Worm (Caenorhabditis elegans) whole organism, mixed stage, embryonic: ENCODE measurements around the gene mdt-17.
A peak's percentile ranks its signal among the peaks of the same experiment; 100 is the strongest.

ENCODE experiments used
- M03D4.4 ChIP-seq: sonication (generic microtip); optimal IDR thresholded peaks from 2 replicates; lab custom pipeline; 2017; ENCODE audit warnings: mild to moderate bottlenecking, missing genetic modification characterization, missing compliant biosample characterization
- bed-3 ChIP-seq: fragments of 200-800 bp; sonication (Bioruptor generic); optimal IDR thresholded peaks from 3 replicates; lab custom pipeline; 2018; ENCODE audit warnings: mild to moderate bottlenecking, missing genetic modification characterization, moderate library complexity, missing compliant biosample characterization
- blmp-1 ChIP-seq: fragments of 150-350 bp; optimal IDR thresholded peaks from 2 replicates; lab custom pipeline; 2014; ENCODE audit warnings: missing biosample characterization, missing genetic modification characterization
- ceh-39 ChIP-seq: fragments of 150-350 bp; optimal IDR thresholded peaks from 2 replicates; lab custom pipeline; 2014; ENCODE audit warnings: missing biosample characterization, missing genetic modification characterization
- ceh-43 ChIP-seq: fragments of 200-800 bp; sonication (Bioruptor generic); optimal IDR thresholded peaks from 2 replicates; lab custom pipeline; 2018; ENCODE audit warnings: mild to moderate bottlenecking, missing genetic modification characterization, moderate library complexity, missing compliant biosample characterization
- ceh-83 ChIP-seq: fragments of 200-800 bp; sonication (Bioruptor generic); optimal IDR thresholded peaks from 2 replicates; lab custom pipeline; 2018; ENCODE audit warnings: mild to moderate bottlenecking, missing genetic modification characterization, missing compliant biosample characterization
- ces-1 ChIP-seq: fragments of 150-350 bp; optimal IDR thresholded peaks from 2 replicates; lab custom pipeline; 2014; ENCODE audit warnings: missing biosample characterization, missing genetic modification reagents, missing genetic modification characterization
- cnd-1 ChIP-seq: fragments of 200-800 bp; sonication (Bioruptor generic); optimal IDR thresholded peaks from 2 replicates; lab custom pipeline; 2018; ENCODE audit warnings: mild to moderate bottlenecking, missing genetic modification characterization, missing compliant biosample characterization
- drap-1 ChIP-seq: fragments of 200-800 bp; sonication (Bioruptor generic); optimal IDR thresholded peaks from 3 replicates; lab custom pipeline; 2018; ENCODE audit warnings: mild to moderate bottlenecking, missing genetic modification characterization, missing compliant biosample characterization
- elt-1 ChIP-seq: sonication (generic microtip); optimal IDR thresholded peaks from 2 replicates; lab custom pipeline; 2017; ENCODE audit warnings: missing genetic modification characterization, mild to moderate bottlenecking, missing compliant biosample characterization, antibody characterized with exemption, moderate library complexity, borderline replicate concordance; ENCODE audit not compliant: insufficient read depth
- elt-3 ChIP-seq: fragments of 150-350 bp; optimal IDR thresholded peaks from 2 replicates; lab custom pipeline; 2014; ENCODE audit warnings: missing biosample characterization, missing genetic modification characterization
- flh-1 ChIP-seq: fragments of 200-800 bp; sonication (Bioruptor generic); optimal IDR thresholded peaks from 2 replicates; lab custom pipeline; 2018; ENCODE audit warnings: mild to moderate bottlenecking, missing genetic modification characterization, moderate library complexity, missing compliant biosample characterization
- ham-2 ChIP-seq: fragments of 200-800 bp; sonication (Bioruptor generic); optimal IDR thresholded peaks from 2 replicates; lab custom pipeline; 2018; ENCODE audit warnings: mild to moderate bottlenecking, missing genetic modification characterization, missing compliant biosample characterization
- hlh-1 ChIP-seq: fragments of 150-350 bp; optimal IDR thresholded peaks from 2 replicates; lab custom pipeline; 2014; ENCODE audit warnings: missing biosample characterization, missing genetic modification reagents, missing genetic modification characterization
- lin-13 ChIP-seq: fragments of 150-350 bp; optimal IDR thresholded peaks from 2 replicates; lab custom pipeline; 2014; ENCODE audit warnings: missing biosample characterization, missing genetic modification characterization
- lin-32 ChIP-seq: fragments of 200-800 bp; sonication (Bioruptor generic); optimal IDR thresholded peaks from 2 replicates; lab custom pipeline; 2018; ENCODE audit warnings: mild to moderate bottlenecking, missing genetic modification characterization, missing compliant biosample characterization
- lsy-2 ChIP-seq: fragments of 150-350 bp; optimal IDR thresholded peaks from 2 replicates; lab custom pipeline; 2014; ENCODE audit warnings: missing biosample characterization, missing genetic modification characterization
- mab-5 ChIP-seq: fragments of 150-350 bp; optimal IDR thresholded peaks from 2 replicates; lab custom pipeline; 2014; ENCODE audit warnings: missing biosample characterization, missing genetic modification characterization
- mep-1 ChIP-seq: fragments of 150-350 bp; optimal IDR thresholded peaks from 2 replicates; lab custom pipeline; 2017; ENCODE audit warnings: missing biosample characterization, missing genetic modification reagents, missing genetic modification characterization, inconsistent platforms
- mls-2 ChIP-seq: sonication (generic microtip); optimal IDR thresholded peaks from 2 replicates; lab custom pipeline; 2016; ENCODE audit warnings: mild to moderate bottlenecking, missing genetic modification characterization, moderate library complexity, missing compliant biosample characterization
- nhr-12 ChIP-seq: fragments of 150-350 bp; optimal IDR thresholded peaks from 2 replicates; lab custom pipeline; 2014; ENCODE audit warnings: missing biosample characterization, missing genetic modification characterization
- nhr-2 ChIP-seq: fragments of 150-350 bp; optimal IDR thresholded peaks from 2 replicates; lab custom pipeline; 2014; ENCODE audit warnings: missing biosample characterization, missing genetic modification characterization
- nhr-237 ChIP-seq: fragments of 150-350 bp; optimal IDR thresholded peaks from 2 replicates; lab custom pipeline; 2014; ENCODE audit warnings: missing biosample characterization, missing genetic modification characterization
- nhr-28 ChIP-seq: fragments of 150-350 bp; optimal IDR thresholded peaks from 2 replicates; lab custom pipeline; 2014; ENCODE audit warnings: missing biosample characterization, missing genetic modification characterization
- nhr-76 ChIP-seq: sonication (generic microtip); optimal IDR thresholded peaks from 2 replicates; lab custom pipeline; 2017; ENCODE audit warnings: missing biosample characterization, missing genetic modification characterization
- pha-4 ChIP-seq: fragments of 150-350 bp; optimal IDR thresholded peaks from 2 replicates; lab custom pipeline; 2018; ENCODE audit warnings: missing biosample characterization, missing genetic modification reagents, missing genetic modification characterization
- sem-2 ChIP-seq: fragments of 200-800 bp; sonication (Bioruptor generic); optimal IDR thresholded peaks from 2 replicates; lab custom pipeline; 2018; ENCODE audit warnings: mild to moderate bottlenecking, missing genetic modification characterization, missing compliant biosample characterization
- snpc-4 ChIP-seq: fragments of 150-350 bp; optimal IDR thresholded peaks from 2 replicates; lab custom pipeline; 2014; ENCODE audit warnings: missing biosample characterization, missing genetic modification characterization
- sptf-1 ChIP-seq: sonication (generic microtip); optimal IDR thresholded peaks from 2 replicates; lab custom pipeline; 2017; ENCODE audit warnings: mild to moderate bottlenecking, missing genetic modification characterization, moderate library complexity, missing compliant biosample characterization
- tbx-8 ChIP-seq: fragments of 200-800 bp; sonication (Bioruptor generic); optimal IDR thresholded peaks from 2 replicates; lab custom pipeline; 2018; ENCODE audit warnings: mild to moderate bottlenecking, missing genetic modification characterization, moderate library complexity, missing compliant biosample characterization
- unc-120 ChIP-seq: sonication (generic microtip); optimal IDR thresholded peaks from 2 replicates; lab custom pipeline; 2017; ENCODE audit warnings: missing genetic modification characterization, missing compliant biosample characterization; ENCODE audit not compliant: poor library complexity, severe bottlenecking
- unc-39 ChIP-seq: fragments of 150-350 bp; optimal IDR thresholded peaks from 2 replicates; lab custom pipeline; 2014; ENCODE audit warnings: missing biosample characterization, missing genetic modification characterization
- unc-62 ChIP-seq: fragments of 150-350 bp; optimal IDR thresholded peaks from 2 replicates; lab custom pipeline; 2014; ENCODE audit warnings: missing biosample characterization, missing genetic modification reagents, missing genetic modification characterization
- zip-8 ChIP-seq: fragments of 150-350 bp; optimal IDR thresholded peaks from 2 replicates; lab custom pipeline; 2014; ENCODE audit warnings: missing biosample characterization, missing genetic modification characterization
- ztf-11 ChIP-seq: fragments of 150-350 bp; optimal IDR thresholded peaks from 2 replicates; lab custom pipeline; 2014; ENCODE audit warnings: missing biosample characterization, missing genetic modification characterization

mdt-17 gene

ce11 chrV:20279309-20279708 is 12.3 kb upstream of the mdt-17 start:
- no peak for TF ChIP-seq bed-3

ce11 chrV:20276923-20277322 is 9.9 kb upstream of the mdt-17 start:
- no peak for TF ChIP-seq ces-1 (GFP tag; lab: Kevin White, UChicago)
- no peak for TF ChIP-seq ztf-11
- no peak for TF ChIP-seq ceh-39 (tag; lab: Kevin White, UChicago)
- TF ChIP-seq elt-3 (tag; lab: Kevin White, UChicago) = no peak
- no peak for TF ChIP-seq mls-2 (tag; lab: Kevin White, UChicago)
- no peak for TF ChIP-seq mab-5 (tag; lab: Kevin White, UChicago)
- TF ChIP-seq lin-13 (tag; lab: Kevin White, UChicago) = no peak
- TF ChIP-seq snpc-4 (tag; lab: Kevin White, UChicago) = no peak
- TF ChIP-seq tbx-8 (GFP tag; lab: Kevin White, UChicago) = no peak
- no peak for TF ChIP-seq flh-1 (GFP tag; lab: Kevin White, UChicago)
- TF ChIP-seq nhr-76 (tag; lab: Kevin White, UChicago) = no peak
- TF ChIP-seq sptf-1 (tag; lab: Kevin White, UChicago) = no peak
- no peak for TF ChIP-seq lin-32 (GFP tag; lab: Kevin White, UChicago)
- TF ChIP-seq zip-8 = no peak
- TF ChIP-seq nhr-28 = no peak
- no peak for TF ChIP-seq nhr-2

ce11 chrV:20269661-20270137 is 2.7 kb upstream of the mdt-17 start, which contains the start of the genes prmt-1 and cdkr-3:
TSS of gene prmt-1 (minus strand) at chrV:20269711.
TSS of gene cdkr-3 (plus strand) at chrV:20270107.
- peak; percentile 61 for TF ChIP-seq ces-1 (GFP tag; lab: Kevin White, UChicago)
- TF ChIP-seq lin-32 (GFP tag; lab: Kevin White, UChicago) = no peak
- TF ChIP-seq pha-4 = no peak
- peak; percentile 20 for TF ChIP-seq nhr-237 (tag; lab: Kevin White, UChicago)
- TF ChIP-seq lsy-2 (tag; lab: Kevin White, UChicago) = peak; percentile 47
- peak; percentile 4 for TF ChIP-seq ceh-43 (GFP tag; lab: Kevin White, UChicago)
- no peak for TF ChIP-seq nhr-12 (tag; lab: Kevin White, UChicago)
- TF ChIP-seq hlh-1 = no peak
- TF ChIP-seq mep-1 (tag; lab: Kevin White, UChicago) = peak; percentile 77
- no peak for TF ChIP-seq unc-39 (tag; lab: Kevin White, UChicago)

ce11 chrV:20249438-20250120 is 17.5 kb downstream of the mdt-17 start, which contains the start of gene swsn-1:
TSS of gene swsn-1 (minus strand) at chrV:20249488.
- TF ChIP-seq M03D4.4 (tag; lab: Kevin White, UChicago) = no peak
- no peak for TF ChIP-seq drap-1 (GFP tag; lab: Kevin White, UChicago)
- TF ChIP-seq blmp-1 (tag; lab: Kevin White, UChicago) = no peak
- no peak for TF ChIP-seq elt-1
- TF ChIP-seq cnd-1 (tag; lab: Kevin White, UChicago) = peak; percentile 70
- no peak for TF ChIP-seq sptf-1 (tag; lab: Kevin White, UChicago)
- peak; percentile 38 for TF ChIP-seq mep-1 (tag; lab: Kevin White, UChicago)
- TF ChIP-seq ces-1 (GFP tag; lab: Kevin White, UChicago) = peak; percentile 56
- no peak for TF ChIP-seq mab-5 (tag; lab: Kevin White, UChicago)
- TF ChIP-seq unc-39 (tag; lab: Kevin White, UChicago) = no peak
- peak; percentile 65 for TF ChIP-seq lin-32 (GFP tag; lab: Kevin White, UChicago)
- no peak for TF ChIP-seq ham-2 (GFP tag; lab: Kevin White, UChicago)
- no peak for TF ChIP-seq snpc-4 (tag; lab: Kevin White, UChicago)
- TF ChIP-seq unc-62 = no peak
- peak; percentile 4 for TF ChIP-seq lsy-2 (tag; lab: Kevin White, UChicago)
- no peak for TF ChIP-seq bed-3
- TF ChIP-seq ztf-11 = no peak
- no peak for TF ChIP-seq nhr-2
- TF ChIP-seq flh-1 (GFP tag; lab: Kevin White, UChicago) = no peak
- TF ChIP-seq hlh-1 = peak; percentile 20
- TF ChIP-seq nhr-76 (tag; lab: Kevin White, UChicago) = no peak
- TF ChIP-seq sem-2 (GFP tag; lab: Kevin White, UChicago) = no peak
- TF ChIP-seq elt-3 (tag; lab: Kevin White, UChicago) = no peak
- TF ChIP-seq mls-2 (tag; lab: Kevin White, UChicago) = no peak
- TF ChIP-seq ceh-39 (tag; lab: Kevin White, UChicago) = peak; percentile 85
- no peak for TF ChIP-seq ceh-83
- no peak for TF ChIP-seq pha-4
- no peak for TF ChIP-seq lin-13 (tag; lab: Kevin White, UChicago)
- TF ChIP-seq nhr-237 (tag; lab: Kevin White, UChicago) = no peak
- no peak for TF ChIP-seq tbx-8 (GFP tag; lab: Kevin White, UChicago)
- no peak for TF ChIP-seq nhr-12 (tag; lab: Kevin White, UChicago)
- no peak for TF ChIP-seq ceh-43 (GFP tag; lab: Kevin White, UChicago)
- TF ChIP-seq nhr-28 = no peak
- TF ChIP-seq unc-120 (tag; lab: Kevin White, UChicago) = no peak
